Worm (Caenorhabditis elegans): ENCODE results near the gene C49A9.3.

Gene C49A9.3

ce11 chrIV:6213403-6213802 is 8.5 kb upstream of the C49A9.3 start, which contains the start of gene C49A9.5:
TSS of gene C49A9.5 (plus strand) at chrIV:6213673.
- no peak for TF ChIP-seq mbf-1 (tag; optimal IDR thresholded peaks at IDR 0.05)
- no peak for TF ChIP-seq nhr-11 (tag; optimal IDR thresholded peaks at IDR 0.05)
- TF ChIP-seq nhr-129 (tag; optimal IDR thresholded peaks at IDR 0.05), result no peak
- no peak for TF ChIP-seq F13H6.1 (tag; optimal IDR thresholded peaks at IDR 0.05)
- TF ChIP-seq snpc-4 (tag; optimal IDR thresholded peaks at IDR 0.05), result no peak

- TF ChIP-seq F13H6.1 (tag; optimal IDR thresholded peaks at IDR 0.05) (no peak), sem-4 (tag; optimal IDR thresholded peaks at IDR 0.05) (no peak), fos-1 (tag; optimal IDR thresholded peaks at IDR 0.05) (peak; percentile 84), nhr-12 (tag; optimal IDR thresholded peaks at IDR 0.05) (no peak)
Observed at ce11 chrIV:6217066-6217465, 4.8 kb upstream of the C49A9.3 start, which contains the start of gene C49A9.9. TSS of gene C49A9.9 (plus strand) at chrIV:6217372.

- no peak for TF ChIP-seq blmp-1 (tag; optimal IDR thresholded peaks at IDR 0.05; ENCODE audit: insufficient read depth)
Observed at ce11 chrIV:6217503-6217902, 4.4 kb upstream of the C49A9.3 start.

ce11 chrIV:6219429-6219828 is 2.5 kb upstream of the C49A9.3 start, which contains the start of gene C49A9.4:
TSS of gene C49A9.4 (plus strand) at chrIV:6219693.
- TF ChIP-seq fos-1 (tag; optimal IDR thresholded peaks at IDR 0.05), result peak; percentile 78
- peak; percentile 22 for TF ChIP-seq sma-9 (GFP tag; optimal IDR thresholded peaks at IDR 0.05)
- TF ChIP-seq sma-9 (tag; optimal IDR thresholded peaks at IDR 0.05), result no peak
- no peak for TF ChIP-seq dmd-4 (tag; optimal IDR thresholded peaks at IDR 0.05)
- TF ChIP-seq aly-2 (tag; optimal IDR thresholded peaks at IDR 0.05), result no peak
- no peak for TF ChIP-seq alr-1 (tag; optimal IDR thresholded peaks at IDR 0.05)
- no peak for TF ChIP-seq mab-5 (tag; optimal IDR thresholded peaks at IDR 0.05)
- TF ChIP-seq peb-1 (tag; optimal IDR thresholded peaks at IDR 0.05), result no peak
- no peak for TF ChIP-seq lin-13 (GFP tag; optimal IDR thresholded peaks at IDR 0.05)
- TF ChIP-seq nhr-25 (tag; optimal IDR thresholded peaks at IDR 0.05), result no peak
- peak; percentile 23 for TF ChIP-seq gmeb-1 (tag; optimal IDR thresholded peaks at IDR 0.05)
- no peak for TF ChIP-seq sem-4 (tag; optimal IDR thresholded peaks at IDR 0.05)
- TF ChIP-seq nhr-6 (tag; optimal IDR thresholded peaks at IDR 0.05), result no peak

- TF ChIP-seq nhr-129 (tag; optimal IDR thresholded peaks at IDR 0.05) (no peak), gmeb-1 (tag; optimal IDR thresholded peaks at IDR 0.05) (no peak), blmp-1 (tag; optimal IDR thresholded peaks at IDR 0.05; ENCODE audit: insufficient read depth) (no peak), mab-5 (tag; optimal IDR thresholded peaks at IDR 0.05) (no peak), sem-4 (tag; optimal IDR thresholded peaks at IDR 0.05) (no peak), sma-9 (GFP tag; optimal IDR thresholded peaks at IDR 0.05) (no peak), sma-9 (tag; optimal IDR thresholded peaks at IDR 0.05) (no peak), mbf-1 (tag; optimal IDR thresholded peaks at IDR 0.05) (no peak), lin-13 (GFP tag; optimal IDR thresholded peaks at IDR 0.05) (no peak), zag-1 (tag; optimal IDR thresholded peaks at IDR 0.05) (no peak), ceh-82 (tag; optimal IDR thresholded peaks at IDR 0.05) (no peak), lin-11 (tag; optimal IDR thresholded peaks at IDR 0.05) (no peak), egl-27 (tag; optimal IDR thresholded peaks at IDR 0.05) (no peak), nhr-23 (tag; optimal IDR thresholded peaks at IDR 0.05) (no peak), R02D3.7 (tag; optimal IDR thresholded peaks at IDR 0.05) (no peak), aly-2 (tag; optimal IDR thresholded peaks at IDR 0.05) (no peak), nhr-10 (tag; optimal IDR thresholded peaks at IDR 0.05) (no peak), Y55F3AM.14 (GFP tag; optimal IDR thresholded peaks at IDR 0.05) (no peak), elt-1 (tag; optimal IDR thresholded peaks at IDR 0.05) (no peak)
Observed at ce11 chrIV:6225143-6225542, 3.3 kb downstream of the C49A9.3 start, which contains the start of gene C49A9.2. TSS of gene C49A9.2 (plus strand) at chrIV:6225443.

ce11 chrIV:6227974-6228373 is 6.1 kb downstream of the C49A9.3 start, which contains the start of gene C49A9.1:
TSS of gene C49A9.1 (plus strand) at chrIV:6228190.
- no peak for TF ChIP-seq ceh-82 (tag; optimal IDR thresholded peaks at IDR 0.05)
- TF ChIP-seq ztf-1 (GFP tag; conservative IDR thresholded peaks at IDR 0.05), result no peak
- TF ChIP-seq fos-1 (tag; optimal IDR thresholded peaks at IDR 0.05), result peak; percentile 72
- TF ChIP-seq unc-55 (GFP tag; optimal IDR thresholded peaks at IDR 0.05), result no peak
